Worm (Caenorhabditis elegans): ENCODE measurements around the gene F48G7.10.

- no peak for TF ChIP-seq C16A3.4 (tag; optimal IDR thresholded peaks at IDR 0.05)
- no peak for TF ChIP-seq dpl-1 (GFP tag; optimal IDR thresholded peaks at IDR 0.05)
- TF ChIP-seq egl-27 (tag; optimal IDR thresholded peaks at IDR 0.05) = no peak
- no peak for TF ChIP-seq aly-2 (tag; optimal IDR thresholded peaks at IDR 0.05)
- TF ChIP-seq efl-1 (optimal IDR thresholded peaks at IDR 0.05) = no peak
- no peak for TF ChIP-seq efl-1 (GFP tag; optimal IDR thresholded peaks at IDR 0.05 in 1 of 2)
- no peak for TF ChIP-seq nhr-90 (tag; optimal IDR thresholded peaks at IDR 0.05; ENCODE audit: poor library complexity)
- TF ChIP-seq lin-13 (GFP tag; optimal IDR thresholded peaks at IDR 0.05) = no peak
- TF ChIP-seq mdl-1 (tag; optimal IDR thresholded peaks at IDR 0.05) = no peak
- no peak for TF ChIP-seq nhr-71 (tag; optimal IDR thresholded peaks at IDR 0.05)
- TF ChIP-seq blmp-1 (tag; optimal IDR thresholded peaks at IDR 0.05) = no peak
Observed at ce11 chrV:609671-610070, 25.1 kb downstream of the F48G7.10 start, which contains the start of gene srlf-36.
